Worm (Caenorhabditis elegans): ENCODE measurements around the gene srd-3.

srd-3 gene

ce11 chrII:158004-158731 is 29.3 kb upstream of the srd-3 start (continued):
- no peak for TF ChIP-seq sup-37 (GFP tag; optimal IDR thresholded peaks at IDR 0.05)
- no peak for TF ChIP-seq zip-4 (GFP tag; optimal IDR thresholded peaks at IDR 0.05)
- no peak for TF ChIP-seq unc-86 (tag; optimal IDR thresholded peaks at IDR 0.05)
- TF ChIP-seq ztf-4 (tag; optimal IDR thresholded peaks at IDR 0.05), result no peak
- TF ChIP-seq swsn-7 (tag; optimal IDR thresholded peaks at IDR 0.05), result peak; percentile 6

- TF ChIP-seq dpl-1 (GFP tag; optimal IDR thresholded peaks at IDR 0.05) (no peak), efl-1 (optimal IDR thresholded peaks at IDR 0.05) (no peak), efl-1 (GFP tag; optimal IDR thresholded peaks at IDR 0.05 in 1 of 2) (peak in 1 of 2 experiments; percentile 78)
These were observed 28.2 kb upstream of the srd-3 start for ce11 chrII:156999-157499.

ce11 chrII:155904-156303 is 27.1 kb upstream of the srd-3 start, which contains the start of gene mrpl-28:
mrpl-28 (minus strand) TSS chrII:156009.
- TF ChIP-seq aly-2 (tag; optimal IDR thresholded peaks at IDR 0.05) (peak; percentile 92), ceh-82 (tag; optimal IDR thresholded peaks at IDR 0.05) (peak; percentile 94 to 97 (median 95)), swsn-7 (tag; optimal IDR thresholded peaks at IDR 0.05) (peak; percentile 97), pax-3 (tag; optimal IDR thresholded peaks at IDR 0.05) (peak; percentile 89), pag-3 (tag; optimal IDR thresholded peaks at IDR 0.05; ENCODE audit: borderline replicate concordance, insufficient read depth) (no peak), unc-30 (tag; optimal IDR thresholded peaks at IDR 0.05) (peak; percentile 71), lin-15B (tag; optimal IDR thresholded peaks at IDR 0.05) (peak; percentile 97), egl-27 (tag; optimal IDR thresholded peaks at IDR 0.05) (peak in 1 of 2 experiments; percentile 40), unc-86 (tag; optimal IDR thresholded peaks at IDR 0.05) (peak; percentile 96), ztf-11 (tag; optimal IDR thresholded peaks at IDR 0.05) (peak; percentile 19 to 91), efl-1 (optimal IDR thresholded peaks at IDR 0.05) (peak; percentile 93 to 98), efl-1 (GFP tag; optimal IDR thresholded peaks at IDR 0.05 in 1 of 2) (peak; percentile 97 to 100), snu-23 (GFP tag; optimal IDR thresholded peaks at IDR 0.05) (peak; percentile 98), irx-1 (tag; optimal IDR thresholded peaks at IDR 0.05) (peak; percentile 95), C34B4.2 (tag; optimal IDR thresholded peaks at IDR 0.05) (peak; percentile 27), blmp-1 (tag; optimal IDR thresholded peaks at IDR 0.05) (peak; percentile 60), ceh-63 (GFP tag; optimal IDR thresholded peaks at IDR 0.05) (no peak), C04F5.9 (tag; optimal IDR thresholded peaks at IDR 0.05) (peak; percentile 90), alr-1 (tag; optimal IDR thresholded peaks at IDR 0.05; ENCODE audit: borderline replicate concordance) (no peak), lin-14 (GFP tag; optimal IDR thresholded peaks at IDR 0.05) (peak; percentile 95), zag-1 (tag; optimal IDR thresholded peaks at IDR 0.05) (peak; percentile 56), jun-1 (tag; optimal IDR thresholded peaks at IDR 0.05) (peak; percentile 90), skn-1 (tag; optimal IDR thresholded peaks at IDR 0.05) (peak; percentile 90), ces-1 (GFP tag; optimal IDR thresholded peaks at IDR 0.05) (no peak), snpc-4 (tag; optimal IDR thresholded peaks at IDR 0.05) (peak; percentile 79), fkh-8 (tag; optimal IDR thresholded peaks at IDR 0.05) (peak; percentile 94), C16A3.4 (tag; optimal IDR thresholded peaks at IDR 0.05) (peak; percentile 95), unc-98 (GFP tag; IDR thresholded peaks at IDR 0.05) (peak; percentile 82), ets-5 (GFP tag; IDR thresholded peaks at IDR 0.05) (no peak), ceh-90 (tag; optimal IDR thresholded peaks at IDR 0.05) (peak; percentile 72), hlh-17 (GFP tag; optimal IDR thresholded peaks at IDR 0.05; ENCODE audit: borderline replicate concordance) (no peak), nhr-76 (tag; optimal IDR thresholded peaks at IDR 0.05) (peak; percentile 60), ama-1 (optimal IDR thresholded peaks at IDR 0.05) (peak; percentile 59), mep-1 (tag; optimal IDR thresholded peaks at IDR 0.05) (peak; percentile 97), fkh-4 (tag; optimal IDR thresholded peaks at IDR 0.05; ENCODE audit: borderline replicate concordance) (peak; percentile 74), dsc-1 (tag; optimal IDR thresholded peaks at IDR 0.05) (peak; percentile 95), mab-9 (GFP tag; IDR thresholded peaks at IDR 0.05) (peak; percentile 86), nhr-84 (tag; optimal IDR thresholded peaks at IDR 0.05) (no peak), sox-4 (tag; optimal IDR thresholded peaks at IDR 0.05) (peak; percentile 84), tbx-2 (tag; optimal IDR thresholded peaks at IDR 0.05) (peak; percentile 97), fos-1 (tag; optimal IDR thresholded peaks at IDR 0.05) (peak; percentile 89), tlp-1 (tag; optimal IDR thresholded peaks at IDR 0.05) (no peak), mef-2 (tag; optimal IDR thresholded peaks at IDR 0.05) (peak; percentile 68)
